Comparison of ENCODE assay signal across 4 worm cellular contexts in genomic region chrIII:7305649-7305977, ce11.
TF ChIP-seq lines count a peak whose summit lies in the region.

No protein-coding gene starts in this region.

TF ChIP-seq in whole organism, L1 larva, 84 proteins besides CTCF, POLR2A, EP300 and RAD21 (continues in another document):
- no peak for TF ChIP-seq C16A3.4 (tag; optimal IDR thresholded peaks at IDR 0.05; lab: Kevin White, UChicago)
- no peak for TF ChIP-seq aha-1 (tag; optimal IDR thresholded peaks at IDR 0.05; lab: Kevin White, UChicago)
- TF ChIP-seq aly-2 (tag; optimal IDR thresholded peaks at IDR 0.05; lab: Kevin White, UChicago): no peak
- no peak for TF ChIP-seq ceh-90 (tag; optimal IDR thresholded peaks at IDR 0.05; lab: Kevin White, UChicago)
- no peak for TF ChIP-seq sptf-1 (tag; optimal IDR thresholded peaks at IDR 0.05; lab: Kevin White, UChicago)
- no peak for TF ChIP-seq fos-1 (tag; optimal IDR thresholded peaks at IDR 0.05; lab: Kevin White, UChicago)
- TF ChIP-seq lir-3 (tag; optimal IDR thresholded peaks at IDR 0.05; lab: Kevin White, UChicago; ENCODE audit: poor library complexity): no peak
- no peak for TF ChIP-seq dsc-1 (tag; optimal IDR thresholded peaks at IDR 0.05; lab: Kevin White, UChicago)
- TF ChIP-seq irx-1 (tag; optimal IDR thresholded peaks at IDR 0.05; lab: Kevin White, UChicago): no peak
- no peak for TF ChIP-seq egl-13 (tag; optimal IDR thresholded peaks at IDR 0.05; lab: Kevin White, UChicago)
- no peak for TF ChIP-seq unc-86 (tag; optimal IDR thresholded peaks at IDR 0.05; lab: Kevin White, UChicago)
- TF ChIP-seq Y116A8C.19 (tag; optimal IDR thresholded peaks at IDR 0.05; lab: Kevin White, UChicago; ENCODE audit: borderline replicate concordance): no peak
- TF ChIP-seq mef-2 (tag; optimal IDR thresholded peaks at IDR 0.05; lab: Kevin White, UChicago): no peak
- no peak for TF ChIP-seq hpl-2 (GFP tag; optimal IDR thresholded peaks at IDR 0.05; lab: Kevin White, UChicago)
- no peak for TF ChIP-seq pax-3 (tag; optimal IDR thresholded peaks at IDR 0.05; lab: Kevin White, UChicago)
- no peak for TF ChIP-seq unc-30 (tag; optimal IDR thresholded peaks at IDR 0.05; lab: Kevin White, UChicago)
- no peak for TF ChIP-seq C04F5.9 (tag; optimal IDR thresholded peaks at IDR 0.05; lab: Kevin White, UChicago)
- TF ChIP-seq nhr-85 (tag; lab: Kevin White, UChicago): peak; percentile 77
- peak; percentile 21 for TF ChIP-seq nhr-90 (tag; optimal IDR thresholded peaks at IDR 0.05; lab: Kevin White, UChicago; ENCODE audit: poor library complexity)
- TF ChIP-seq lin-15B (tag; optimal IDR thresholded peaks at IDR 0.05; lab: Kevin White, UChicago): no peak
- no peak for TF ChIP-seq fkh-4 (tag; optimal IDR thresholded peaks at IDR 0.05; lab: Kevin White, UChicago; ENCODE audit: borderline replicate concordance)
- TF ChIP-seq unc-130 (tag; optimal IDR thresholded peaks at IDR 0.05; lab: Kevin White, UChicago): no peak
- no peak for TF ChIP-seq hlh-4 (tag; optimal IDR thresholded peaks at IDR 0.05; lab: Kevin White, UChicago)
- TF ChIP-seq jun-1 (tag; optimal IDR thresholded peaks at IDR 0.05; lab: Kevin White, UChicago): no peak

TF ChIP-seq in whole organism, L2 larva, 48 proteins besides CTCF, POLR2A, EP300 and RAD21:
- TF ChIP-seq Y55F3AM.14 (GFP tag; optimal IDR thresholded peaks at IDR 0.05; lab: Kevin White, UChicago): no peak
- TF ChIP-seq ceh-82 (tag; optimal IDR thresholded peaks at IDR 0.05; lab: Kevin White, UChicago): no peak
- TF ChIP-seq sma-3 (GFP tag; optimal IDR thresholded peaks at IDR 0.05; lab: Kevin White, UChicago): peak; percentile 93
- TF ChIP-seq ztf-11 (tag; optimal IDR thresholded peaks at IDR 0.05; lab: Kevin White, UChicago): no peak
- TF ChIP-seq fos-1 (tag; optimal IDR thresholded peaks at IDR 0.05; lab: Kevin White, UChicago): peak; percentile 19
- peak; percentile 9 for TF ChIP-seq egl-27 (tag; optimal IDR thresholded peaks at IDR 0.05; lab: Kevin White, UChicago)
- TF ChIP-seq C34F6.9 (tag; optimal IDR thresholded peaks at IDR 0.05; lab: Kevin White, UChicago): no peak
- TF ChIP-seq sma-9 (GFP tag; optimal IDR thresholded peaks at IDR 0.05; lab: Kevin White, UChicago): peak; percentile 37
- no peak for TF ChIP-seq sma-9 (tag; optimal IDR thresholded peaks at IDR 0.05; lab: Kevin White, UChicago)
- TF ChIP-seq nhr-21 (tag; optimal IDR thresholded peaks at IDR 0.05; lab: Kevin White, UChicago): peak; percentile 73

TF ChIP-seq in whole organism, L3 larva, 47 proteins besides CTCF, POLR2A, EP300 and RAD21:
- peak; percentile 43 for TF ChIP-seq nhr-43 (tag; optimal IDR thresholded peaks at IDR 0.05; lab: Kevin White, UChicago; ENCODE audit: poor library complexity, severe bottlenecking)
- TF ChIP-seq hmg-11 (tag; optimal IDR thresholded peaks at IDR 0.05; lab: Kevin White, UChicago): no peak
- peak in 1 of 3 experiments; percentile 13 for TF ChIP-seq elt-3 (tag; optimal IDR thresholded peaks at IDR 0.05; lab: Kevin White, UChicago)
- peak; percentile 30 for TF ChIP-seq nhr-25 (tag; optimal IDR thresholded peaks at IDR 0.05; lab: Kevin White, UChicago)
- TF ChIP-seq nhr-23 (tag; optimal IDR thresholded peaks at IDR 0.05; lab: Kevin White, UChicago): peak; percentile 33
TF ChIP-seq in whole organism, L3 larva: peak in this region for 4.

TF ChIP-seq in whole organism, L4 larva, 104 proteins besides CTCF, POLR2A, EP300 and RAD21:
- TF ChIP-seq dpl-1 (GFP tag; optimal IDR thresholded peaks at IDR 0.05; lab: Kevin White, UChicago) (no peak), daf-16 (GFP tag; optimal IDR thresholded peaks at IDR 0.05; lab: Kevin White, UChicago) (no peak), daf-16 (tag; optimal IDR thresholded peaks at IDR 0.05; lab: Kevin White, UChicago) (no peak), hlh-11 (tag; optimal IDR thresholded peaks at IDR 0.05; lab: Kevin White, UChicago) (peak; percentile 31), aha-1 (tag; lab: Kevin White, UChicago) (peak; percentile 24), madf-9 (GFP tag; conservative IDR thresholded peaks at IDR 0.05; lab: Robert Waterston, UW) (no peak), unc-62 (GFP tag; optimal IDR thresholded peaks at IDR 0.05 in 1 of 2; lab: Kevin White, UChicago) (peak in 1 of 2 experiments; percentile 43), unc-62 (tag; optimal IDR thresholded peaks at IDR 0.05; lab: Kevin White, UChicago) (no peak), hlh-30 (tag; optimal IDR thresholded peaks at IDR 0.05; lab: Kevin White, UChicago; ENCODE audit: insufficient read depth) (peak; percentile 57), nhr-28 (tag; optimal IDR thresholded peaks at IDR 0.05; lab: Kevin White, UChicago) (peak; percentile 72), skn-1 (tag; optimal IDR thresholded peaks at IDR 0.05; lab: Kevin White, UChicago) (no peak)
TF ChIP-seq in whole organism, L4 larva: peak in this region for 5.

Comparison
In these comparisons a context has a peak if more than half of its experiments do, and no peak if none do; other contexts are left out.
1. Of the 29 proteins assayed by ChIP-seq in both whole organism, L4 larva and whole organism, L1 larva: peak only in whole organism, L4 larva: aha-1 and nhr-28; only in whole organism, L1 larva: none; in both: none; in neither: 24; mixed calls (peak in some experiments, not most) for 3.